Worm (Caenorhabditis elegans) whole organism, L4 larva: ENCODE results near the gene tdo-2.

Source experiments
- ceh-32 ChIP-seq: sonication (generic microtip); optimal IDR thresholded peaks from 2 replicates; lab custom pipeline; 2016; ENCODE audit warnings: mild to moderate bottlenecking, missing genetic modification characterization, missing compliant biosample characterization; ENCODE audit not compliant: poor library complexity
- ceh-82 ChIP-seq: sonication (generic microtip); optimal IDR thresholded peaks from 2 replicates; lab custom pipeline; 2017; ENCODE audit warnings: missing biosample characterization, missing genetic modification characterization
- lin-13 ChIP-seq: fragments of 150-350 bp; optimal IDR thresholded peaks from 2 replicates; lab custom pipeline; 2014; ENCODE audit warnings: missing biosample characterization, missing genetic modification reagents, missing genetic modification characterization
- lsy-2 ChIP-seq, 2 experiments: fragments of 150-350 bp in 1 of 2; sonication (generic microtip) in 1 of 2; optimal IDR thresholded peaks; 2 replicates each; lab custom pipeline; 2014 to 2017; ENCODE audit warnings: missing biosample characterization in 2 of 2, missing genetic modification characterization in 2 of 2
- mdl-1 ChIP-seq, 2 experiments: fragments of 150-350 bp in 1 of 2; sonication (generic microtip) in 1 of 2; optimal IDR thresholded peaks; 2 replicates each; lab custom pipeline; 2014 to 2017; ENCODE audit warnings: missing biosample characterization in 2 of 2, missing genetic modification characterization in 2 of 2
- skn-1 ChIP-seq: fragments of 150-350 bp; optimal IDR thresholded peaks from 2 replicates; lab custom pipeline; 2014; ENCODE audit warnings: missing biosample characterization, missing genetic modification characterization
- tag-97 ChIP-seq: fragments of 200-800 bp; sonication (Bioruptor generic); IDR thresholded peaks from 2 replicates; pipeline ENCODE4 v1.3.6; 2022; ENCODE audit warnings: missing genetic modification characterization, missing compliant biosample characterization
- unc-62 ChIP-seq, 3 experiments: fragments of 150-350 bp in 1 of 3; sonication (generic microtip); optimal IDR thresholded peaks in 2 of 3; peaks in 1 of 3; 1 replicate in 1 of 3; 2 replicates in 2 of 3; lab custom pipeline; 2014 to 2017; ENCODE audit warnings: missing biosample characterization in 3 of 3, missing genetic modification characterization in 3 of 3, missing genetic modification reagents in 3 of 3, missing genotype in 1 of 3
- zag-1 ChIP-seq: fragments of 150-350 bp; optimal IDR thresholded peaks from 2 replicates; lab custom pipeline; 2014; ENCODE audit warnings: missing biosample characterization, missing genetic modification characterization

DNA sequence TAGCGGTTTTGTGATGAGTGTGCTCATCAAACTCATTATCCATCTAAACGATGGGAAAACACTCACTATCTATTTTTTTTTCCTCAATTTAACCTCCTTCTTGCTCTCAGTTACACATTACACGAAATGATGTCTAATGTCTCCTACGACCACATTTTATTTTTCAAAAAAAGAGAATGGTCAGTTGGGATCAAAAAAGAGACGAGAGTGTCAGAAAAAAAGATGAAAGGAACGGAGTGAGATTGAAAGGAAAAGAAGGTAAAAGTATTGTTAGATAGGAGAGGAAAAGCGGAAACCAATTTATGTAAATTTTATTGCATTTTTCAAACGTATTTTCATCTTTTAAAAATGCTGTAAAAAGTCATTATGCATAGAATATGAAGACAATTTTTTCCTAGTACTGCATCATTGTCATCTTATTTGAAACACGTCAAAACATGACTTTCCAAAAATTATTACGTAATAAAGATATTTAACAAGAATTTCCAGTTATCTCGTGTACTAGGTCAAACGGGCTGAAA lies 14.4 kb upstream of the tdo-2 start:
- TF ChIP-seq mdl-1 (tag; optimal IDR thresholded peaks at IDR 0.05; lab: Kevin White, UChicago) (no peak), lsy-2 (tag; optimal IDR thresholded peaks at IDR 0.05; lab: Kevin White, UChicago) (no peak), skn-1 (no peak), ceh-82 (tag; lab: Kevin White, UChicago) (no peak), lin-13 (no peak), ceh-32 (tag; lab: Kevin White, UChicago) (no peak), unc-62 (GFP tag; optimal IDR thresholded peaks at IDR 0.05 in 1 of 2; lab: Kevin White, UChicago) (no peak), unc-62 (tag; optimal IDR thresholded peaks at IDR 0.05; lab: Kevin White, UChicago) (no peak), zag-1 (tag; lab: Kevin White, UChicago) (no peak), tag-97 (GFP tag; lab: Robert Waterston, UW) (no peak)
